Fruit fly (Drosophila melanogaster) whole organism, embryonic: Measurements from ENCODE around the gene ec.
A peak's percentile ranks its signal among the peaks of the same experiment; 100 is the strongest.

Experiments
- Atf-2 ChIP-seq: fragments of 200-800 bp; sonication (Bioruptor generic); optimal IDR thresholded peaks from 2 replicates; lab custom pipeline; 2016; ENCODE audit warnings: missing biosample characterization, missing genetic modification characterization
- Atf6 ChIP-seq: fragments of 200-800 bp; sonication (Bioruptor generic); IDR thresholded peaks from 2 replicates; pipeline ENCODE4 v1.3.6; 2022; ENCODE audit warnings: missing biosample characterization, missing genetic modification characterization
- C15 ChIP-seq: fragments of 200-800 bp; sonication (Bioruptor generic); IDR thresholded peaks from 3 replicates; pipeline ENCODE4 v1.3.6; 2022; ENCODE audit warnings: missing biosample characterization, missing genetic modification characterization
- CG1024 ChIP-seq: fragments of 200-800 bp; sonication (Bioruptor generic); IDR thresholded peaks from 2 replicates; pipeline ENCODE4 v1.3.6; 2022; ENCODE audit warnings: missing biosample characterization, missing genetic modification characterization
- CG10543 ChIP-seq: fragments of 200-800 bp; sonication (Bioruptor generic); optimal IDR thresholded peaks from 3 replicates; lab custom pipeline; 2017; ENCODE audit warnings: missing biosample characterization, mild to moderate bottlenecking, missing genetic modification characterization, moderate library complexity
- CG12659 ChIP-seq: fragments of 200-800 bp; sonication (Bioruptor generic); optimal IDR thresholded peaks from 3 replicates; lab custom pipeline; 2017; ENCODE audit warnings: mild to moderate bottlenecking, missing biosample characterization, missing genetic modification reagents, missing genetic modification characterization
- CG13287 ChIP-seq: fragments of 200-800 bp; sonication (Bioruptor generic); IDR thresholded peaks from 2 replicates; pipeline ENCODE4 v1.3.6; 2022; ENCODE audit warnings: missing biosample characterization, missing genetic modification characterization; ENCODE audit not compliant: partially characterized antibody
- CG17385 ChIP-seq: fragments of 200-800 bp; sonication (Bioruptor generic); optimal IDR thresholded peaks from 3 replicates; lab custom pipeline; 2018; ENCODE audit warnings: missing biosample characterization, mild to moderate bottlenecking, missing genetic modification characterization
- CG1792 ChIP-seq: fragments of 200-800 bp; sonication (Bioruptor generic); optimal IDR thresholded peaks from 2 replicates; lab custom pipeline; 2016; ENCODE audit warnings: missing biosample characterization, missing genetic modification characterization
- CG18011 ChIP-seq: fragments of 200-800 bp; sonication (Bioruptor generic); optimal IDR thresholded peaks from 2 replicates; lab custom pipeline; 2017; ENCODE audit warnings: missing biosample characterization, missing genetic modification characterization, mild to moderate bottlenecking, moderate library complexity, missing genotype
- CG31224 ChIP-seq: fragments of 200-800 bp; sonication (Bioruptor generic); IDR thresholded peaks from 2 replicates; pipeline ENCODE4 v1.3.6; 2022; ENCODE audit warnings: missing biosample characterization, missing genetic modification characterization
- CG32532 ChIP-seq: fragments of 200-800 bp; sonication (Bioruptor generic); IDR thresholded peaks from 2 replicates; pipeline ENCODE4 v1.3.6; 2022; ENCODE audit warnings: missing biosample characterization, missing genetic modification characterization
- CG34422 ChIP-seq: fragments of 200-800 bp; sonication (Bioruptor generic); IDR thresholded peaks from 3 replicates; pipeline ENCODE4 v1.3.6; 2022; ENCODE audit warnings: missing biosample characterization, missing genetic modification characterization
- CG43689 ChIP-seq: fragments of 200-800 bp; sonication (Bioruptor generic); IDR thresholded peaks from 2 replicates; pipeline ENCODE4 v1.3.6; 2022; ENCODE audit warnings: missing biosample characterization, missing genetic modification characterization
- CG4617 ChIP-seq: fragments of 200-800 bp; sonication (Bioruptor generic); optimal IDR thresholded peaks from 3 replicates; lab custom pipeline; 2016; ENCODE audit warnings: missing biosample characterization, missing genetic modification characterization, borderline replicate concordance
- CG6272 ChIP-seq: fragments of 200-800 bp; sonication (Bioruptor generic); IDR thresholded peaks from 2 replicates; pipeline ENCODE4 v1.3.6; 2022; ENCODE audit warnings: missing biosample characterization, missing genetic modification characterization
- CG7372 ChIP-seq: fragments of 200-800 bp; sonication (Bioruptor generic); IDR thresholded peaks from 2 replicates; pipeline ENCODE4 v1.3.6; 2022; ENCODE audit warnings: missing biosample characterization, missing genetic modification characterization
- CG7963 ChIP-seq: fragments of 200-800 bp; sonication (Bioruptor generic); IDR thresholded peaks from 3 replicates; pipeline ENCODE4 v1.3.6; 2022; ENCODE audit warnings: missing biosample characterization, missing genetic modification characterization; ENCODE audit not compliant: partially characterized antibody
- CG7987 ChIP-seq: fragments of 200-800 bp; sonication (Bioruptor generic); optimal IDR thresholded peaks from 2 replicates; lab custom pipeline; 2018; ENCODE audit warnings: missing biosample characterization, mild to moderate bottlenecking, missing genetic modification characterization, moderate library complexity
- CG8089 ChIP-seq: fragments of 200-800 bp; sonication (Bioruptor generic); optimal IDR thresholded peaks from 3 replicates; lab custom pipeline; 2016; ENCODE audit warnings: missing biosample characterization, missing genetic modification characterization
- CG9876 ChIP-seq: fragments of 200-800 bp; sonication (Bioruptor generic); optimal IDR thresholded peaks from 2 replicates; lab custom pipeline; 2016; ENCODE audit warnings: missing biosample characterization, missing genetic modification characterization
- Camta ChIP-seq: fragments of 200-800 bp; sonication (Bioruptor generic); optimal IDR thresholded peaks from 2 replicates; lab custom pipeline; 2016; ENCODE audit warnings: missing biosample characterization, missing genetic modification characterization
- Deaf1 ChIP-seq: fragments of 200-800 bp; optimal IDR thresholded peaks from 3 replicates; lab custom pipeline; 2019; ENCODE audit warnings: missing biosample characterization, mild to moderate bottlenecking, missing genetic modification characterization, moderate library complexity
- Doc2 ChIP-seq: fragments of 200-800 bp; sonication (Bioruptor generic); IDR thresholded peaks from 2 replicates; pipeline ENCODE4 v1.3.6; 2022; ENCODE audit warnings: missing biosample characterization, missing genetic modification characterization
- Elba2 ChIP-seq: fragments of 200-800 bp; sonication (Bioruptor generic); optimal IDR thresholded peaks from 3 replicates; lab custom pipeline; 2016; ENCODE audit warnings: missing biosample characterization, missing genetic modification characterization
- Fer3 ChIP-seq: fragments of 200-800 bp; sonication (Bioruptor generic); optimal IDR thresholded peaks from 2 replicates; lab custom pipeline; 2018; ENCODE audit warnings: missing biosample characterization, mild to moderate bottlenecking, missing genetic modification characterization, moderate library complexity
- GATAe ChIP-seq: fragments of 200-800 bp; sonication (Bioruptor generic); conservative IDR thresholded peaks from 2 replicates; pipeline ENCODE4 v1.3.6; 2022; ENCODE audit warnings: missing biosample characterization, missing genetic modification characterization
- HLH4C ChIP-seq: fragments of 200-800 bp; sonication (Bioruptor generic); IDR thresholded peaks from 3 replicates; pipeline ENCODE4 v1.3.6; 2022; ENCODE audit warnings: missing biosample characterization, missing genetic modification characterization; ENCODE audit not compliant: partially characterized antibody
- Hr39 ChIP-seq: fragments of >200 bp; optimal IDR thresholded peaks from 2 replicates; lab custom pipeline; 2017
- MESR4 ChIP-seq: fragments of 200-800 bp; sonication (Bioruptor generic); optimal IDR thresholded peaks from 2 replicates; lab custom pipeline; 2018; ENCODE audit warnings: missing biosample characterization, mild to moderate bottlenecking, missing genetic modification characterization, moderate library complexity
- Mes4 ChIP-seq: fragments of 200-800 bp; sonication (Bioruptor generic); optimal IDR thresholded peaks from 2 replicates; lab custom pipeline; 2016; ENCODE audit warnings: missing biosample characterization, missing genetic modification characterization
- Oaz ChIP-seq: fragments of 200-800 bp; sonication (Bioruptor generic); IDR thresholded peaks from 2 replicates; pipeline ENCODE4 v1.3.6; 2022; ENCODE audit warnings: missing biosample characterization, missing genetic modification characterization
- Side ChIP-seq: fragments of 200-800 bp; sonication (Bioruptor generic); optimal IDR thresholded peaks from 2 replicates; lab custom pipeline; 2016; ENCODE audit warnings: missing biosample characterization, missing genetic modification characterization
- Trl ChIP-seq, 3 experiments: fragments of >200 bp in 2 of 3; fragments of 200-800 bp in 1 of 3; sonication (Bioruptor generic) in 1 of 3; optimal IDR thresholded peaks; 2 replicates in 1 of 3; 3 replicates in 2 of 3; lab custom pipeline; 2016 to 2017; ENCODE audit warnings: missing biosample characterization in 1 of 3, missing genetic modification characterization in 1 of 3
- amos ChIP-seq: fragments of 200-800 bp; sonication (Bioruptor generic); IDR thresholded peaks from 2 replicates; pipeline ENCODE4 v1.3.6; 2022; ENCODE audit warnings: missing biosample characterization, missing genetic modification characterization; ENCODE audit not compliant: partially characterized antibody
- bab2 ChIP-seq: fragments of 200-800 bp; sonication (Bioruptor generic); optimal IDR thresholded peaks from 2 replicates; lab custom pipeline; 2016; ENCODE audit warnings: missing biosample characterization, missing genetic modification characterization
- btn ChIP-seq: fragments of 200-800 bp; sonication (Bioruptor generic); optimal IDR thresholded peaks from 2 replicates; lab custom pipeline; 2016; ENCODE audit warnings: missing biosample characterization, missing genetic modification characterization
- cato ChIP-seq: fragments of 200-800 bp; sonication (Bioruptor generic); optimal IDR thresholded peaks from 2 replicates; lab custom pipeline; 2016; ENCODE audit warnings: missing biosample characterization, missing genetic modification characterization, borderline replicate concordance
- gt ChIP-seq: fragments of 200-800 bp; sonication (Bioruptor generic); IDR thresholded peaks from 2 replicates; pipeline ENCODE4 v1.3.6; 2022; ENCODE audit warnings: missing biosample characterization, missing genetic modification characterization
- h ChIP-seq: fragments of >200 bp; optimal IDR thresholded peaks from 2 replicates; lab custom pipeline; 2017
- jing ChIP-seq: fragments of 200-800 bp; sonication (Bioruptor generic); optimal IDR thresholded peaks from 2 replicates; lab custom pipeline; 2018; ENCODE audit warnings: missing biosample characterization, mild to moderate bottlenecking, missing genetic modification characterization
- nerfin-1 ChIP-seq: fragments of 200-800 bp; sonication (Bioruptor generic); optimal IDR thresholded peaks from 3 replicates; lab custom pipeline; 2019; ENCODE audit warnings: missing biosample characterization, mild to moderate bottlenecking, missing genetic modification characterization, moderate library complexity
- pfk ChIP-seq: fragments of 200-800 bp; sonication (Bioruptor generic); optimal IDR thresholded peaks from 2 replicates; lab custom pipeline; 2018; ENCODE audit warnings: missing biosample characterization, mild to moderate bottlenecking, missing genetic modification characterization, moderate library complexity
- psq ChIP-seq: fragments of 200-800 bp; sonication (Bioruptor generic); optimal IDR thresholded peaks from 2 replicates; lab custom pipeline; 2017; ENCODE audit warnings: missing biosample characterization, missing genetic modification characterization
- pzg ChIP-seq: fragments of 200-800 bp; sonication (Bioruptor generic); optimal IDR thresholded peaks from 3 replicates; lab custom pipeline; 2018; ENCODE audit warnings: missing biosample characterization, mild to moderate bottlenecking, missing genetic modification characterization, moderate library complexity
- rib ChIP-seq: fragments of 200-800 bp; sonication (Bioruptor generic); IDR thresholded peaks from 2 replicates; pipeline ENCODE4 v1.3.6; 2022; ENCODE audit warnings: missing biosample characterization, missing genetic modification characterization
- sr ChIP-seq: fragments of 200-800 bp; sonication (Bioruptor generic); IDR thresholded peaks from 3 replicates; pipeline ENCODE4 v1.3.6; 2022; ENCODE audit warnings: missing biosample characterization, missing genetic modification characterization
- stc ChIP-seq: fragments of 200-800 bp; sonication (Bioruptor generic); IDR thresholded peaks from 2 replicates; pipeline ENCODE4 v1.3.6; 2022; ENCODE audit warnings: missing biosample characterization, missing genetic modification characterization
- tap ChIP-seq: fragments of 200-800 bp; optimal IDR thresholded peaks from 3 replicates; lab custom pipeline; 2019; ENCODE audit warnings: missing biosample characterization, mild to moderate bottlenecking, missing genetic modification characterization, moderate library complexity
- wor ChIP-seq: fragments of 200-800 bp; sonication (Bioruptor generic); IDR thresholded peaks from 2 replicates; pipeline ENCODE4 v1.3.6; 2022; ENCODE audit warnings: missing biosample characterization, missing genetic modification characterization
- yki ChIP-seq: fragments of >200 bp; optimal IDR thresholded peaks from 3 replicates; lab custom pipeline; 2018

Gene ec

dm6 chrX:3780884-3781283, 30.6 kb upstream of the ec start (continued):
- TF ChIP-seq Deaf1 (tag; lab: Kevin White, UChicago): peak; percentile 62
- TF ChIP-seq CG10543 (GFP tag; lab: Kevin White, UChicago): peak; percentile 65
- TF ChIP-seq HLH4C (GFP tag; lab: Robert Waterston, UW): peak; percentile 38; the same call in 1 of the 3 replicates
- no peak for TF ChIP-seq h (lab: Kevin White, UChicago)
- no peak for TF ChIP-seq cato (GFP tag; lab: Kevin White, UChicago)
- peak; percentile 33 for TF ChIP-seq Mes4 (GFP tag; lab: Kevin White, UChicago)
- no peak for TF ChIP-seq CG1792 (GFP tag; lab: Kevin White, UChicago)
- peak; percentile 65 for TF ChIP-seq CG17385 (GFP tag; lab: Kevin White, UChicago)
- TF ChIP-seq Camta (GFP tag; lab: Kevin White, UChicago): no peak
- no peak for TF ChIP-seq CG6272 (GFP tag; lab: Robert Waterston, UW)
- TF ChIP-seq Oaz (GFP tag; lab: Robert Waterston, UW): no peak
- no peak for TF ChIP-seq CG7963 (GFP tag; lab: Robert Waterston, UW)
- TF ChIP-seq GATAe (GFP tag; lab: Robert Waterston, UW): no peak
- TF ChIP-seq btn: no peak
- TF ChIP-seq, all 482 proteins: peak for 151

dm6 chrX:3788432-3788831, 23.1 kb upstream of the ec start:
- no peak for TF ChIP-seq tap (tag; lab: Kevin White, UChicago)
- no peak for TF ChIP-seq Elba2
- TF ChIP-seq amos (GFP tag; lab: Robert Waterston, UW): peak; percentile 61; the same call in 1 of the 2 replicates
- TF ChIP-seq bab2: no peak
- no peak for TF ChIP-seq CG9876
- no peak for TF ChIP-seq CG8089 (GFP tag; lab: Kevin White, UChicago)
- no peak for TF ChIP-seq Fer3 (tag; lab: Kevin White, UChicago)
- no peak for TF ChIP-seq psq (GFP tag; lab: Kevin White, UChicago)
- TF ChIP-seq Atf6 (GFP tag; lab: Robert Waterston, UW): no peak
- no peak for TF ChIP-seq Hr39 (lab: Kevin White, UChicago)
- no peak for TF ChIP-seq CG31224 (GFP tag; lab: Robert Waterston, UW)
- no peak for TF ChIP-seq yki (lab: Kevin White, UChicago)
- TF ChIP-seq sr (GFP tag; lab: Robert Waterston, UW): no peak
- no peak for TF ChIP-seq jing (GFP tag; lab: Kevin White, UChicago)
- no peak for TF ChIP-seq stc (GFP tag; lab: Robert Waterston, UW)
- no peak for TF ChIP-seq Atf-2 (GFP tag; lab: Kevin White, UChicago)
- TF ChIP-seq CG4617: no peak
- TF ChIP-seq Trl (optimal IDR thresholded peaks at IDR 0.05; lab: Kevin White, UChicago): no peak
- TF ChIP-seq Trl (GFP tag; optimal IDR thresholded peaks at IDR 0.05; lab: Kevin White, UChicago): no peak
- TF ChIP-seq Doc2 (GFP tag; lab: Robert Waterston, UW): no peak
- no peak for TF ChIP-seq CG1024 (GFP tag; lab: Robert Waterston, UW)
- no peak for TF ChIP-seq CG12659 (GFP tag; lab: Kevin White, UChicago)
- TF ChIP-seq C15 (GFP tag; lab: Robert Waterston, UW): no peak
- peak; percentile 90 for TF ChIP-seq HLH4C (GFP tag; lab: Robert Waterston, UW)
- no peak for TF ChIP-seq CG43689 (GFP tag; lab: Robert Waterston, UW)
- no peak for TF ChIP-seq MESR4 (GFP tag; lab: Kevin White, UChicago)
- TF ChIP-seq Side (GFP tag; lab: Kevin White, UChicago): no peak
- TF ChIP-seq CG32532 (GFP tag; lab: Robert Waterston, UW): no peak
- TF ChIP-seq CG13287: peak; percentile 69
- TF ChIP-seq wor (GFP tag; lab: Robert Waterston, UW): no peak
- TF ChIP-seq rib (GFP tag; lab: Robert Waterston, UW): no peak
- TF ChIP-seq CG7987 (GFP tag; lab: Kevin White, UChicago): no peak
- TF ChIP-seq pfk: no peak
- TF ChIP-seq CG34422 (GFP tag; lab: Robert Waterston, UW): no peak
- no peak for TF ChIP-seq CG7372 (GFP tag; lab: Robert Waterston, UW)
- TF ChIP-seq pzg (GFP tag; lab: Kevin White, UChicago): peak; percentile 6
- no peak for TF ChIP-seq CG18011
- no peak for TF ChIP-seq gt
- TF ChIP-seq nerfin-1 (tag; lab: Kevin White, UChicago): no peak
